Fruit fly (Drosophila melanogaster) whole organism, adult: Measurements from ENCODE around the gene Nup153.

ENCODE experiments used
- CG1620 ChIP-seq: fragments of 200-800 bp; sonication (Bioruptor generic); optimal IDR thresholded peaks from 2 replicates; lab custom pipeline; 2016; ENCODE audit warnings: missing biosample characterization, missing genetic modification characterization
- CG7045 ChIP-seq: fragments of 200-800 bp; sonication (Bioruptor generic); optimal IDR thresholded peaks from 2 replicates; lab custom pipeline; 2017; ENCODE audit warnings: missing biosample characterization, mild to moderate bottlenecking, missing genetic modification characterization
- Crg-1 ChIP-seq: fragments of 200-800 bp; sonication (Bioruptor generic); optimal IDR thresholded peaks from 2 replicates; lab custom pipeline; 2016; ENCODE audit warnings: missing biosample characterization, missing genetic modification characterization
- bab1 ChIP-seq: fragments of 200-800 bp; sonication (Bioruptor generic); optimal IDR thresholded peaks from 3 replicates; lab custom pipeline; 2019; ENCODE audit warnings: missing biosample characterization, mild to moderate bottlenecking, missing genetic modification characterization, moderate library complexity
- kay ChIP-seq: fragments of 200-800 bp; sonication (Bioruptor generic); peaks from one replicate; lab custom pipeline; 2016; ENCODE audit warnings: missing biosample characterization, missing genetic modification characterization, borderline replicate concordance
- pad ChIP-seq: fragments of 200-800 bp; sonication (Bioruptor generic); optimal IDR thresholded peaks from 3 replicates; lab custom pipeline; 2017; ENCODE audit warnings: missing biosample characterization, missing genetic modification characterization, mild to moderate bottlenecking, moderate library complexity, missing genetic modification reagents
- tj ChIP-seq: fragments of 200-800 bp; sonication (Bioruptor generic); optimal IDR thresholded peaks from 3 replicates; lab custom pipeline; 2017; ENCODE audit warnings: missing biosample characterization, mild to moderate bottlenecking, missing genetic modification characterization, moderate library complexity

DNA sequence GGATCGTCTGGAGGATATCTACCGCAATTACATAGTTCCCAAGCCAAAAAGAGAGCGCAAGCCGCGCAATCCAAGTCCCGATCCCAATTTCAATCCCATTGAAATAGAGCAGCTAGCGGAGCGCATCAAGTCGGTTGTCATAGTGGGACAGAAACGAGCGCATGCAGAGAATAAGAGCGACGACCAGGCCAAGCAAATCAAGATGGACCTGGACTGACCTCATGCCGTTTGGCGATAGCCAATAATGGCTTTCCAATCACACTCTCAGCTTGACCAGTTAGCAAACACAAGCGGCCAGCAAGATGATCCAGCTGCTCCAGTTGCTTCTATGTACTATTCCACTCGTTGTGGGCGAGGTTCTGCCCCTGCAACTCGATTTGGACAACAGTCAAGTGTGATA is 52.6 kb downstream of the Nup153 start:
- TF ChIP-seq bab1 (GFP tag; lab: Kevin White, UChicago) (no peak), pad (no peak), kay (GFP tag; lab: Kevin White, UChicago) (no peak), Crg-1 (GFP tag; lab: Kevin White, UChicago) (no peak), CG7045 (no peak), tj (GFP tag; lab: Kevin White, UChicago) (no peak), CG1620 (GFP tag; lab: Kevin White, UChicago) (no peak)
